Worm (Caenorhabditis elegans): ENCODE measurements around the gene his-70.

Gene his-70

ce11 chrIII:4066333-4066732 lies 6.4 kb upstream of the his-70 start, which contains the start of gene unc-79:
unc-79 (plus strand) TSS chrIII:4066633.
- TF ChIP-seq sem-4 (tag; optimal IDR thresholded peaks at IDR 0.05) (no peak), mbf-1 (tag; optimal IDR thresholded peaks at IDR 0.05) (no peak), lsy-2 (tag; optimal IDR thresholded peaks at IDR 0.05) (no peak), skn-1 (tag; optimal IDR thresholded peaks at IDR 0.05) (no peak), ZK546.5 (tag; optimal IDR thresholded peaks at IDR 0.05) (no peak), nhr-129 (tag; optimal IDR thresholded peaks at IDR 0.05) (no peak), lin-11 (tag; optimal IDR thresholded peaks at IDR 0.05) (no peak), Y55F3AM.14 (GFP tag; optimal IDR thresholded peaks at IDR 0.05) (no peak), mab-5 (tag; optimal IDR thresholded peaks at IDR 0.05) (no peak), ztf-11 (tag; optimal IDR thresholded peaks at IDR 0.05) (no peak), nhr-21 (tag; optimal IDR thresholded peaks at IDR 0.05) (no peak), lin-39 (tag; optimal IDR thresholded peaks at IDR 0.05) (no peak), fos-1 (tag; optimal IDR thresholded peaks at IDR 0.05) (no peak), nhr-23 (tag; optimal IDR thresholded peaks at IDR 0.05) (no peak), gmeb-1 (tag; optimal IDR thresholded peaks at IDR 0.05) (no peak), nhr-11 (tag; optimal IDR thresholded peaks at IDR 0.05) (no peak), alr-1 (tag; optimal IDR thresholded peaks at IDR 0.05) (no peak), nhr-6 (tag; optimal IDR thresholded peaks at IDR 0.05) (no peak)

ce11 chrIII:4063724-4064123 lies 3.8 kb upstream of the his-70 start:
- no peak for TF ChIP-seq lin-13 (GFP tag; optimal IDR thresholded peaks at IDR 0.05)
- TF ChIP-seq lin-11 (tag; optimal IDR thresholded peaks at IDR 0.05), result peak; percentile 21
- TF ChIP-seq C34F6.9 (tag; optimal IDR thresholded peaks at IDR 0.05), result peak; percentile 76
- peak; percentile 28 for TF ChIP-seq Y55F3AM.14 (GFP tag; optimal IDR thresholded peaks at IDR 0.05)
- TF ChIP-seq mdl-1 (tag; optimal IDR thresholded peaks at IDR 0.05), result peak in 1 of 2 experiments; percentile 5
- TF ChIP-seq sma-9 (GFP tag; optimal IDR thresholded peaks at IDR 0.05), result peak; percentile 31
- TF ChIP-seq sma-9 (tag; optimal IDR thresholded peaks at IDR 0.05), result no peak
- TF ChIP-seq unc-55 (GFP tag; optimal IDR thresholded peaks at IDR 0.05), result peak; percentile 81
- TF ChIP-seq snpc-4 (tag; optimal IDR thresholded peaks at IDR 0.05), result no peak
- peak; percentile 34 for TF ChIP-seq nhr-129 (tag; optimal IDR thresholded peaks at IDR 0.05)
- TF ChIP-seq sma-3 (GFP tag; optimal IDR thresholded peaks at IDR 0.05), result no peak
- TF ChIP-seq ZK546.5 (tag; optimal IDR thresholded peaks at IDR 0.05), result no peak
- no peak for TF ChIP-seq elt-1 (tag; optimal IDR thresholded peaks at IDR 0.05)
- no peak for TF ChIP-seq nhr-21 (tag; optimal IDR thresholded peaks at IDR 0.05)
- peak; percentile 15 for TF ChIP-seq mab-5 (tag; optimal IDR thresholded peaks at IDR 0.05)
- peak; percentile 71 for TF ChIP-seq F13H6.1 (tag; optimal IDR thresholded peaks at IDR 0.05)
- no peak for TF ChIP-seq peb-1 (tag; optimal IDR thresholded peaks at IDR 0.05)
- TF ChIP-seq lsy-2 (tag; optimal IDR thresholded peaks at IDR 0.05), result peak in 1 of 2 experiments; percentile 63
- no peak for TF ChIP-seq elt-3 (tag; optimal IDR thresholded peaks at IDR 0.05)
- TF ChIP-seq crh-2 (tag; optimal IDR thresholded peaks at IDR 0.05), result peak; percentile 15
- no peak for TF ChIP-seq unc-62 (GFP tag; optimal IDR thresholded peaks at IDR 0.05)
- peak; percentile 27 for TF ChIP-seq sem-4 (tag; optimal IDR thresholded peaks at IDR 0.05)
- TF ChIP-seq egl-27 (tag; optimal IDR thresholded peaks at IDR 0.05), result peak; percentile 1
- TF ChIP-seq nhr-25 (tag; optimal IDR thresholded peaks at IDR 0.05), result no peak
- peak; percentile 85 for TF ChIP-seq zag-1 (tag; optimal IDR thresholded peaks at IDR 0.05)
- no peak for TF ChIP-seq mbf-1 (tag; optimal IDR thresholded peaks at IDR 0.05)
- no peak for TF ChIP-seq gmeb-1 (tag; optimal IDR thresholded peaks at IDR 0.05)
- no peak for TF ChIP-seq blmp-1 (tag; optimal IDR thresholded peaks at IDR 0.05; ENCODE audit: insufficient read depth)

ce11 chrIII:4058643-4059042 lies 1.3 kb downstream of the his-70 start, which contains the start of gene his-69:
his-69 (minus strand) TSS chrIII:4058743.
- TF ChIP-seq ztf-11 (tag; optimal IDR thresholded peaks at IDR 0.05), result no peak
- TF ChIP-seq zag-1 (tag; optimal IDR thresholded peaks at IDR 0.05), result no peak
- no peak for TF ChIP-seq nhr-237 (tag; optimal IDR thresholded peaks at IDR 0.05)
- TF ChIP-seq aly-2 (tag; optimal IDR thresholded peaks at IDR 0.05), result no peak
- TF ChIP-seq nhr-129 (tag; optimal IDR thresholded peaks at IDR 0.05), result no peak
- no peak for TF ChIP-seq fos-1 (tag; optimal IDR thresholded peaks at IDR 0.05)
- no peak for TF ChIP-seq sma-9 (GFP tag; optimal IDR thresholded peaks at IDR 0.05)
- TF ChIP-seq sma-9 (tag; optimal IDR thresholded peaks at IDR 0.05), result no peak
- TF ChIP-seq lin-13 (GFP tag; optimal IDR thresholded peaks at IDR 0.05), result no peak
- no peak for TF ChIP-seq nhr-21 (tag; optimal IDR thresholded peaks at IDR 0.05)
- TF ChIP-seq nhr-11 (tag; optimal IDR thresholded peaks at IDR 0.05), result no peak
- no peak for TF ChIP-seq mdl-1 (tag; optimal IDR thresholded peaks at IDR 0.05)
- TF ChIP-seq blmp-1 (tag; optimal IDR thresholded peaks at IDR 0.05; ENCODE audit: insufficient read depth), result no peak
- TF ChIP-seq nhr-6 (tag; optimal IDR thresholded peaks at IDR 0.05), result no peak
- TF ChIP-seq ztf-4 (tag; optimal IDR thresholded peaks at IDR 0.05), result no peak
- no peak for TF ChIP-seq skn-1 (tag; optimal IDR thresholded peaks at IDR 0.05)
- TF ChIP-seq egl-27 (tag; optimal IDR thresholded peaks at IDR 0.05), result no peak
- TF ChIP-seq elt-3 (tag; optimal IDR thresholded peaks at IDR 0.05), result no peak
- TF ChIP-seq dmd-4 (tag; optimal IDR thresholded peaks at IDR 0.05), result no peak
- no peak for TF ChIP-seq ztf-1 (GFP tag; conservative IDR thresholded peaks at IDR 0.05)
- TF ChIP-seq mbf-1 (tag; optimal IDR thresholded peaks at IDR 0.05), result no peak
